Fruit fly (Drosophila melanogaster): ENCODE measurements around the gene norpA.
A peak's percentile ranks its signal among the peaks of the same experiment; 100 is the strongest.

The norpA gene

DNA sequence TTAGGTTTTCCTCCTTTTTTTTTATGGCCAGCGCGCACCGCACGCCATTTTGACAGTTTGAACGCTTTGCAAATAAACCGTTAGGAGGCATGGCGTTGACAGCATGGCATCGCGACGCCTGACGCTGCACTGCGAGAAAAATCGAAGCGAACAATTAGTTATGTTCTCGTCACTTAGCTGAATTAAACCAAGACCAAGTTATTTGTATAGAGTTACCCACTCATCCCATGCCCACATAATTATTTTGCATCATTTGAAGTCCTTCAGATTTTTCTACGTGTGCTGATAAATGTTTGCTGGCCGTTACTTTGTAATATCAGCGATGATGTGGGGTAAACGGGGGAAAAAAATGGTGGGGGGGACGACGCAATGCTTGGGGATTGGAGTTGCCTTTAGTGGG lies 7.4 kb downstream of the norpA start (continued):
- TF ChIP-seq HLHmδ (GFP tag; optimal IDR thresholded peaks at IDR 0.05) (no peak), D19A (tag; optimal IDR thresholded peaks at IDR 0.05) (no peak), hkb (optimal IDR thresholded peaks at IDR 0.05) (no peak), hkb (GFP tag; IDR thresholded peaks at IDR 0.05) (no peak), wek (GFP tag; optimal IDR thresholded peaks at IDR 0.05) (no peak), gro (GFP tag; optimal IDR thresholded peaks at IDR 0.05) (no peak), Hey (tag; optimal IDR thresholded peaks at IDR 0.05) (no peak), CG3281 (GFP tag; optimal IDR thresholded peaks at IDR 0.05) (no peak), lov (optimal IDR thresholded peaks at IDR 0.05) (no peak), lov (GFP tag; IDR thresholded peaks at IDR 0.05) (no peak), lab (GFP tag; optimal IDR thresholded peaks at IDR 0.05) (peak; percentile 56), CG18599 (GFP tag; optimal IDR thresholded peaks at IDR 0.05) (peak; percentile 39), gcm (GFP tag; optimal IDR thresholded peaks at IDR 0.05) (no peak), D (optimal IDR thresholded peaks at IDR 0.05) (no peak), D (GFP tag; optimal IDR thresholded peaks at IDR 0.05) (no peak), schlank (tag; optimal IDR thresholded peaks at IDR 0.05) (no peak), CG6689 (GFP tag; IDR thresholded peaks at IDR 0.05) (peak; percentile 34; the same call in 1 of the 2 replicates), Drgx (GFP tag; IDR thresholded peaks at IDR 0.05) (peak; percentile 16; the same call in 1 of the 2 replicates), prd (optimal IDR thresholded peaks at IDR 0.05) (no peak), prd (GFP tag; IDR thresholded peaks at IDR 0.05) (0 out of 3 replicates have a peak, but pooled peaks have one; percentile 21), CG18011 (GFP tag; optimal IDR thresholded peaks at IDR 0.05) (no peak), CG8478 (optimal IDR thresholded peaks at IDR 0.05) (no peak), Meics (GFP tag; optimal IDR thresholded peaks at IDR 0.05) (peak; percentile 8), abd-A (tag; optimal IDR thresholded peaks at IDR 0.05) (no peak), CG15479 (GFP tag; optimal IDR thresholded peaks at IDR 0.05) (no peak), Sry-δ (GFP tag; optimal IDR thresholded peaks at IDR 0.05) (no peak), ato (GFP tag; IDR thresholded peaks at IDR 0.05; ENCODE audit: partially characterized antibody) (no peak), CG1602 (GFP tag; optimal IDR thresholded peaks at IDR 0.05) (no peak), CG12104 (GFP tag; optimal IDR thresholded peaks at IDR 0.05) (no peak), CG15011 (GFP tag; optimal IDR thresholded peaks at IDR 0.05) (no peak), sisA (GFP tag; IDR thresholded peaks at IDR 0.05) (peak; percentile 37), HmgZ (tag; optimal IDR thresholded peaks at IDR 0.05) (no peak), pita (GFP tag; optimal IDR thresholded peaks at IDR 0.05) (no peak), stc (GFP tag; IDR thresholded peaks at IDR 0.05) (no peak), CG7928 (GFP tag; optimal IDR thresholded peaks at IDR 0.05) (no peak), ham (GFP tag; IDR thresholded peaks at IDR 0.05) (no peak), Sin3A (optimal IDR thresholded peaks at IDR 0.05) (no peak), ash1 (GFP tag; optimal IDR thresholded peaks at IDR 0.05) (no peak), CG33557 (GFP tag; optimal IDR thresholded peaks at IDR 0.05) (no peak), Fer1 (GFP tag; optimal IDR thresholded peaks at IDR 0.05) (peak; percentile 8), grau (tag; optimal IDR thresholded peaks at IDR 0.05) (peak; percentile 9), ind (GFP tag; optimal IDR thresholded peaks at IDR 0.05) (peak; percentile 13), sqz (GFP tag; optimal IDR thresholded peaks at IDR 0.05) (no peak), YL-1 (GFP tag; optimal IDR thresholded peaks at IDR 0.05) (no peak), knrl (GFP tag; IDR thresholded peaks at IDR 0.05; ENCODE audit: partially characterized antibody) (no peak), eve (GFP tag; optimal IDR thresholded peaks at IDR 0.05) (no peak), Stat92E (GFP tag; optimal IDR thresholded peaks at IDR 0.05) (no peak), CG3163 (GFP tag; optimal IDR thresholded peaks at IDR 0.05) (no peak), CG6791 (GFP tag; IDR thresholded peaks at IDR 0.05; ENCODE audit: partially characterized antibody) (no peak), nom (GFP tag; optimal IDR thresholded peaks at IDR 0.05) (no peak), CG12769 (tag; optimal IDR thresholded peaks at IDR 0.05) (peak; percentile 33), Eip74EF (GFP tag; optimal IDR thresholded peaks at IDR 0.05) (no peak)

All from whole organism, embryonic.